Fruit fly (Drosophila melanogaster): ENCODE measurements around the gene CG11596.

Gene CG11596

dm6 chrX:1966779-1967520, 39.5 kb downstream of the CG11596 start:
- TF ChIP-seq EcR (GFP tag; optimal IDR thresholded peaks at IDR 0.05) (peak in 1 of 2 experiments; percentile 84), psq (optimal IDR thresholded peaks at IDR 0.05) (no peak)

DNA sequence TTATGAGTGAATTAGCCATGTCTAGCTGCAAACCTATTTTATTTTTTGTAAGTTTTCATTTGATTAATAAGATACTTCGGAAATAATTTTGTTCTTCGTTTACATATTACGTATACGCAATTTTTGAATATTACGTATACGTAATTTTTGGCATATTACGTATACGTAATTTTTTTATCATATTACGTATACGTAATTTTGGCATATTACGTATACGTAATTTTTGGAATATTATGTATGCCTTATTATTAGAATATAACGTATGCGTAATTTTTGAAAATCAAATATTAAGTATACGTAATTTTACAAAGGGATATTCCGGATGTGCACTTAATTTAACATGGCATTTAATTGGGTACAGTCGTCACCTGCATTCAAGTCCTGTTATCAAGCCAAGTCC, 40.7 kb downstream of the CG11596 start:
- TF ChIP-seq psq (optimal IDR thresholded peaks at IDR 0.05) (no peak), usp (GFP tag; optimal IDR thresholded peaks at IDR 0.05) (no peak), Dll (optimal IDR thresholded peaks at IDR 0.05) (no peak), pan (optimal IDR thresholded peaks at IDR 0.05) (no peak), EcR (GFP tag; optimal IDR thresholded peaks at IDR 0.05) (no peak), CG8478 (optimal IDR thresholded peaks at IDR 0.05) (no peak)

- TF ChIP-seq pan (optimal IDR thresholded peaks at IDR 0.05) (no peak), Dll (optimal IDR thresholded peaks at IDR 0.05) (no peak), CG8478 (optimal IDR thresholded peaks at IDR 0.05) (no peak), EcR (GFP tag; optimal IDR thresholded peaks at IDR 0.05) (peak in 1 of 2 experiments; percentile 90), usp (GFP tag; optimal IDR thresholded peaks at IDR 0.05) (no peak), psq (optimal IDR thresholded peaks at IDR 0.05) (no peak)
Observed at dm6 chrX:1968581-1969258, 41.2 kb downstream of the CG11596 start.

DNA sequence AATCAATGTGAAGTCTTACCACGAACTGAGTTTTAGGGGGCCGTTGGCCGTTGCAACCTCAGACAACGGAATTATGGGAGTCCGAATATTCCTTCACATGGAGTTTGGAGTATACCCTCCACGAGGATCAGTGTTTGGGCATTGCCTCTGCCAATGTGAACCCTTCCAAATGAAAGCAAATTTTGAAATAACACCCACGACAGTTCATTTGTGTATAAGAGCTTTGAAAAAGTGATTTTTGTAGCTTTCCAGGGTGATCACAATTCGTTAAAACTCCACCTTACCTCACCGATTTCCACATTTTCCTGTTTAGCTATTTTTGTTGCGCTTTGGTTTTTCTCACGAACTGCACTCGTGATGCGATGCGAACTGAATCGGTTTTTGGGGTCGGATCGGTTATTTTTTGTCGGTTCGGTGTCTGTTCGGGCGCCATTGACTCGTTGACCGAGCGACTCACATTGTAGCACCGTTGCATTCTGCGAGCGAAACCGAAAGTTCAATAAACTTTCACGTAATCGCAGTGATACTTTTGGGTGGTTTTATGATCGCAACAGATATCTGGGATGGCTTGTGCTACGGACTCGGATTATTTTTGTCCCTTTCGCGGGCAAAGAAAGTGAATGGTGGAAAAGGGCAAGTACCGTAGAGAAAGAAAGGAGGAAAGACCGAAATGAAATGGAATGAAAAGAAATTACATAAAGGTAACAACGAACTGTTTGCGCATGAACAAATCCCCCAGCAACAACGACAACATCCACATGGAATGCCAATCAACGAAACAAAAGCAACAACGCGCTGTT, 42.5 kb downstream of the CG11596 start:
- TF ChIP-seq psq (optimal IDR thresholded peaks at IDR 0.05) (no peak), usp (GFP tag; optimal IDR thresholded peaks at IDR 0.05) (no peak), EcR (GFP tag; optimal IDR thresholded peaks at IDR 0.05) (no peak), Dll (optimal IDR thresholded peaks at IDR 0.05) (no peak), pan (optimal IDR thresholded peaks at IDR 0.05) (no peak), CG8478 (optimal IDR thresholded peaks at IDR 0.05) (no peak)

- TF ChIP-seq psq (optimal IDR thresholded peaks at IDR 0.05) (no peak), EcR (GFP tag; optimal IDR thresholded peaks at IDR 0.05) (peak; percentile 78 to 83), usp (GFP tag; optimal IDR thresholded peaks at IDR 0.05) (no peak), CG8478 (optimal IDR thresholded peaks at IDR 0.05) (peak; percentile 20), Dll (optimal IDR thresholded peaks at IDR 0.05) (no peak), pan (optimal IDR thresholded peaks at IDR 0.05) (no peak)
Observed at dm6 chrX:1970575-1971325, 43.3 kb downstream of the CG11596 start.

DNA sequence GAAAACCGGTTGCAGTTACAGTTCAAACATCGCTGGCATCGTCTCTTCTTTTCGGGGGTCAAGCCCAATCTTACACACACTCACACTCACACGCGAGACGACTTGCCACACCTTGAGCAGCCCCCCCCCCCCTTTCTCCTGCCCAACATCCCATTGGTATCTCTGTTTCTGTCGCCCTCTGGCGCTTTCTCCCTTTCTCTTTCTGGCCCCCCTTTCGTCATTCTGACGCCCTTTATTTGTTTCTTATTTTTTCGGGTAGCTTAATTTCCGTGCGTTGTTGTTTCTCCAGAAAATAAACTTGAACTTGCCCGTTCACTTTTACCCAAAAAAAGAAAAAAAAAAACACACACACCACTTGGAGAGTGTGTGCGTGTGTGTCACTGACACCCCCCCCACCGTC, 44.7 kb downstream of the CG11596 start:
- TF ChIP-seq Dll (optimal IDR thresholded peaks at IDR 0.05) (peak; percentile 30), psq (optimal IDR thresholded peaks at IDR 0.05) (no peak)

DNA sequence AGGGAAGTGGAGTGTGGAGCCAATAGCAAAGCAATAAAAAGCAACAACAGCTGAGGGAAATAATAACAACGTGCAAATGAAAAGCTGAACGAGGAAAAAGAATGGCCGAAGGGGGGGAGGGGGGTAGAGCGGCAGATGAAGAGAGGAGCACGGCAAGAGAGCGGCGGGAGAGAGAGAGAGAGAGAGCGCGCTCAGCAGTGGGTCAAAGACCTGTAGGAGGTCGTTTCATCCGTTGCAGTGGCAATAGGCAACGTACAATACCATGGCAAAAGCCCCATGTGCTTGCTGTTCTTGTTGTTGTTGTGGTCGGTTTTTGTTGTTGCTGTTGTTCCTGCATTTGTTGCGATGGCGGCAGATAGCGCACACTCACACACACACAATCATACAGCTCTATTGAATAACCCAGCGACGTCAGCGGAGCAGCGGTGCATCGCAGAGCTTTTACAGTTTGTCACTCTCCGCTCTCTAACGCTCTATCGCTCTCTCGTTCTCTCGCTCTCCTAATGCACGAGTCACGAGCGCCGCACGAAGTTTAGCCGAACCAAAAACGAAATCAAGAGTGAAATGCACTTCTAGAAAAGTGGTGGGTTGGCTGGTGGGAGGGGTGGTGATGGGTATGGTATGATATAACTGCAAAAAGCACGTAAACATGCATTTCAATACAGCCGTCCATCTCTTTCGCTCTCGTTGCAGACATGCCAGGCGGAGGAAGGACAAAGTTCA, 48.6 kb downstream of the CG11596 start:
- TF ChIP-seq CG8478 (optimal IDR thresholded peaks at IDR 0.05) (no peak), EcR (GFP tag; optimal IDR thresholded peaks at IDR 0.05) (peak in 1 of 2 experiments; percentile 97), Dll (optimal IDR thresholded peaks at IDR 0.05) (peak; percentile 22)

dm6 chrX:1979031-1979430, 51.5 kb downstream of the CG11596 start:
- TF ChIP-seq psq (optimal IDR thresholded peaks at IDR 0.05) = no peak
- TF ChIP-seq pan (optimal IDR thresholded peaks at IDR 0.05) = no peak
- no peak for TF ChIP-seq CG8478 (optimal IDR thresholded peaks at IDR 0.05)
- no peak for TF ChIP-seq EcR (GFP tag; optimal IDR thresholded peaks at IDR 0.05)
- TF ChIP-seq Dll (optimal IDR thresholded peaks at IDR 0.05) = no peak
- no peak for TF ChIP-seq usp (GFP tag; optimal IDR thresholded peaks at IDR 0.05)

- no peak for TF ChIP-seq psq (optimal IDR thresholded peaks at IDR 0.05)
- TF ChIP-seq CG8478 (optimal IDR thresholded peaks at IDR 0.05) = no peak
- TF ChIP-seq pan (optimal IDR thresholded peaks at IDR 0.05) = no peak
- no peak for TF ChIP-seq usp (GFP tag; optimal IDR thresholded peaks at IDR 0.05)
- no peak for TF ChIP-seq EcR (GFP tag; optimal IDR thresholded peaks at IDR 0.05)
- no peak for TF ChIP-seq Dll (optimal IDR thresholded peaks at IDR 0.05)
Observed at dm6 chrX:1979673-1980072, 52.2 kb downstream of the CG11596 start.

Data from whole organism.